Fruit fly (Drosophila melanogaster) whole organism, embryonic: ENCODE results near the gene CG14153.

Experiments
- BEAF-32 ChIP-seq: fragments of 200-800 bp; sonication (Bioruptor generic); optimal IDR thresholded peaks from 3 replicates; lab custom pipeline; 2017; ENCODE audit warnings: missing biosample characterization, missing genetic modification characterization, mild to moderate bottlenecking, moderate library complexity, missing genetic modification reagents
- CG10321 ChIP-seq: fragments of 200-800 bp; sonication (Bioruptor generic); IDR thresholded peaks from 2 replicates; pipeline ENCODE4 v1.3.6; 2022; ENCODE audit warnings: missing biosample characterization, missing genetic modification characterization
- CG10431 ChIP-seq: fragments of 200-800 bp; sonication (Bioruptor generic); optimal IDR thresholded peaks from 3 replicates; lab custom pipeline; 2018; ENCODE audit warnings: missing biosample characterization, mild to moderate bottlenecking, missing genetic modification characterization
- CG12744 ChIP-seq: fragments of 200-800 bp; sonication (Bioruptor generic); optimal IDR thresholded peaks from 2 replicates; lab custom pipeline; 2016; ENCODE audit warnings: missing biosample characterization, missing genetic modification characterization
- CG13424 ChIP-seq: fragments of 200-800 bp; sonication (Bioruptor generic); optimal IDR thresholded peaks from 2 replicates; lab custom pipeline; 2019; ENCODE audit warnings: missing biosample characterization, mild to moderate bottlenecking, missing genetic modification characterization, moderate library complexity
- CG13894 ChIP-seq: fragments of 200-800 bp; sonication (Bioruptor generic); optimal IDR thresholded peaks from 3 replicates; lab custom pipeline; 2018; ENCODE audit warnings: missing biosample characterization, mild to moderate bottlenecking, missing genetic modification characterization, moderate library complexity
- CG14014 ChIP-seq: fragments of 200-800 bp; sonication (Bioruptor generic); IDR thresholded peaks from 2 replicates; pipeline ENCODE4 v1.3.6; 2022; ENCODE audit warnings: missing biosample characterization, missing genetic modification characterization
- CG17186 ChIP-seq: fragments of 200-800 bp; sonication (Bioruptor generic); optimal IDR thresholded peaks from 3 replicates; lab custom pipeline; 2017; ENCODE audit warnings: missing biosample characterization, missing genetic modification reagents, missing genetic modification characterization
- CG1792 ChIP-seq: fragments of 200-800 bp; sonication (Bioruptor generic); optimal IDR thresholded peaks from 2 replicates; lab custom pipeline; 2016; ENCODE audit warnings: missing biosample characterization, missing genetic modification characterization
- CG18262 ChIP-seq: fragments of 200-800 bp; optimal IDR thresholded peaks from 3 replicates; lab custom pipeline; 2019; ENCODE audit warnings: missing biosample characterization, mild to moderate bottlenecking, missing genetic modification characterization, moderate library complexity
- CG2199 ChIP-seq: fragments of 200-800 bp; sonication (Bioruptor generic); IDR thresholded peaks from 3 replicates; pipeline ENCODE4 v1.3.6; 2022; ENCODE audit warnings: missing biosample characterization, missing genetic modification characterization
- CG30431 ChIP-seq: fragments of 200-800 bp; sonication (Bioruptor generic); optimal IDR thresholded peaks from 2 replicates; lab custom pipeline; 2017; ENCODE audit warnings: missing biosample characterization, missing genetic modification characterization
- CG34376 ChIP-seq: fragments of 200-800 bp; sonication (Bioruptor generic); optimal IDR thresholded peaks from 2 replicates; lab custom pipeline; 2018; ENCODE audit warnings: missing biosample characterization, mild to moderate bottlenecking, missing genetic modification characterization
- CG4360 ChIP-seq: fragments of 200-800 bp; sonication (Bioruptor generic); IDR thresholded peaks from 2 replicates; pipeline ENCODE4 v1.3.6; 2022; ENCODE audit warnings: missing biosample characterization, missing genetic modification characterization
- CG43689 ChIP-seq: fragments of 200-800 bp; sonication (Bioruptor generic); IDR thresholded peaks from 2 replicates; pipeline ENCODE4 v1.3.6; 2022; ENCODE audit warnings: missing biosample characterization, missing genetic modification characterization
- CG5953 ChIP-seq: fragments of 200-800 bp; sonication (Bioruptor generic); IDR thresholded peaks from 2 replicates; pipeline ENCODE4 v1.3.6; 2022; ENCODE audit warnings: missing biosample characterization, missing genetic modification characterization
- CG6272 ChIP-seq: fragments of 200-800 bp; sonication (Bioruptor generic); IDR thresholded peaks from 2 replicates; pipeline ENCODE4 v1.3.6; 2022; ENCODE audit warnings: missing biosample characterization, missing genetic modification characterization
- CG7271 ChIP-seq: fragments of 200-800 bp; sonication (Bioruptor generic); optimal IDR thresholded peaks from 2 replicates; lab custom pipeline; 2018; ENCODE audit warnings: missing biosample characterization, mild to moderate bottlenecking, missing genetic modification characterization, moderate library complexity
- CG7839 ChIP-seq: fragments of 200-800 bp; sonication (Bioruptor generic); optimal IDR thresholded peaks from 3 replicates; lab custom pipeline; 2018; ENCODE audit warnings: missing biosample characterization, mild to moderate bottlenecking, missing genetic modification characterization, moderate library complexity
- CG8281 ChIP-seq: fragments of 200-800 bp; sonication (Bioruptor generic); optimal IDR thresholded peaks from 2 replicates; lab custom pipeline; 2018; ENCODE audit warnings: missing biosample characterization, mild to moderate bottlenecking, missing genetic modification characterization, moderate library complexity
- CG8388 ChIP-seq: fragments of 200-800 bp; sonication (Bioruptor generic); optimal IDR thresholded peaks from 2 replicates; lab custom pipeline; 2019; ENCODE audit warnings: missing biosample characterization, mild to moderate bottlenecking, missing genetic modification characterization, moderate library complexity
- CG9876 ChIP-seq: fragments of 200-800 bp; sonication (Bioruptor generic); optimal IDR thresholded peaks from 2 replicates; lab custom pipeline; 2016; ENCODE audit warnings: missing biosample characterization, missing genetic modification characterization
- CHES-1-like ChIP-seq: fragments of 200-800 bp; sonication (Bioruptor generic); optimal IDR thresholded peaks from 2 replicates; lab custom pipeline; 2016; ENCODE audit warnings: missing biosample characterization, missing genetic modification characterization
- Camta ChIP-seq: fragments of 200-800 bp; sonication (Bioruptor generic); optimal IDR thresholded peaks from 2 replicates; lab custom pipeline; 2016; ENCODE audit warnings: missing biosample characterization, missing genetic modification characterization
- D19A ChIP-seq: fragments of 200-800 bp; optimal IDR thresholded peaks from 3 replicates; lab custom pipeline; 2019; ENCODE audit warnings: missing biosample characterization, mild to moderate bottlenecking, missing genetic modification characterization, moderate library complexity
- Drgx ChIP-seq: fragments of 200-800 bp; sonication (Bioruptor generic); IDR thresholded peaks from 2 replicates; pipeline ENCODE4 v1.3.6; 2022; ENCODE audit warnings: missing biosample characterization, missing genetic modification characterization
- ERR ChIP-seq: fragments of 200-800 bp; sonication (Bioruptor generic); optimal IDR thresholded peaks from 2 replicates; lab custom pipeline; 2016; ENCODE audit warnings: missing biosample characterization, missing genetic modification characterization
- Ets97D ChIP-seq: fragments of 200-800 bp; sonication (Bioruptor generic); optimal IDR thresholded peaks from 3 replicates; lab custom pipeline; 2016; ENCODE audit warnings: missing biosample characterization, missing genetic modification characterization
- HLH54F ChIP-seq: fragments of 200-800 bp; sonication (Bioruptor generic); optimal IDR thresholded peaks from 3 replicates; lab custom pipeline; 2016; ENCODE audit warnings: missing biosample characterization, missing genetic modification characterization
- HLHmδ ChIP-seq: fragments of 200-800 bp; sonication (Bioruptor generic); optimal IDR thresholded peaks from 2 replicates; lab custom pipeline; 2018; ENCODE audit warnings: missing biosample characterization, mild to moderate bottlenecking, missing genetic modification characterization, moderate library complexity
- Lhr ChIP-seq: fragments of 200-800 bp; sonication (Bioruptor generic); optimal IDR thresholded peaks from 3 replicates; lab custom pipeline; 2017; ENCODE audit warnings: mild to moderate bottlenecking, missing biosample characterization, missing genetic modification reagents, missing genetic modification characterization
- Med ChIP-seq: fragments of 200-800 bp; sonication (Bioruptor generic); peaks from one replicate; lab custom pipeline; 2016; ENCODE audit warnings: missing biosample characterization, missing genetic modification characterization, mild to moderate bottlenecking, inconsistent platforms, moderate library complexity
- Oaz ChIP-seq: fragments of 200-800 bp; sonication (Bioruptor generic); IDR thresholded peaks from 2 replicates; pipeline ENCODE4 v1.3.6; 2022; ENCODE audit warnings: missing biosample characterization, missing genetic modification characterization
- Rfx ChIP-seq: fragments of 200-800 bp; sonication (Bioruptor generic); IDR thresholded peaks from 2 replicates; pipeline ENCODE4 v1.3.6; 2022; ENCODE audit warnings: missing biosample characterization, missing genetic modification characterization
- Vsx1 ChIP-seq: fragments of 200-800 bp; sonication (Bioruptor generic); optimal IDR thresholded peaks from 2 replicates; lab custom pipeline; 2017; ENCODE audit warnings: missing biosample characterization, mild to moderate bottlenecking, missing genetic modification characterization, missing genetic modification reagents
- br ChIP-seq: fragments of >200 bp; optimal IDR thresholded peaks from 2 replicates; lab custom pipeline; 2017
- cad ChIP-seq: fragments of >200 bp; optimal IDR thresholded peaks from 2 replicates; lab custom pipeline; 2017; ENCODE audit warnings: missing biosample characterization, missing genetic modification characterization
- danr ChIP-seq: fragments of 200-800 bp; sonication (Bioruptor generic); IDR thresholded peaks from 2 replicates; pipeline ENCODE4 v1.3.6; 2022; ENCODE audit warnings: missing biosample characterization, missing genetic modification characterization
- dmrt11E ChIP-seq: fragments of 200-800 bp; sonication (Bioruptor generic); optimal IDR thresholded peaks from 3 replicates; lab custom pipeline; 2018; ENCODE audit warnings: missing biosample characterization, mild to moderate bottlenecking, missing genetic modification characterization, moderate library complexity
- dpn ChIP-seq, 2 experiments: fragments of 200-800 bp; sonication (Bioruptor generic); optimal IDR thresholded peaks; 3 replicates each; lab custom pipeline; 2016; ENCODE audit warnings: missing biosample characterization in 2 of 2, missing genetic modification characterization in 2 of 2
- emc ChIP-seq: fragments of 200-800 bp; sonication (Bioruptor generic); optimal IDR thresholded peaks from 2 replicates; lab custom pipeline; 2016; ENCODE audit warnings: missing biosample characterization, missing genetic modification characterization
- esg ChIP-seq: fragments of 200-800 bp; sonication (Bioruptor generic); conservative IDR thresholded peaks from 2 replicates; pipeline ENCODE4 v1.3.6; 2022; ENCODE audit warnings: missing biosample characterization, missing genetic modification characterization
- grau ChIP-seq: fragments of 200-800 bp; optimal IDR thresholded peaks from 3 replicates; lab custom pipeline; 2019; ENCODE audit warnings: missing biosample characterization, mild to moderate bottlenecking, missing genetic modification characterization, moderate library complexity
- grn ChIP-seq: fragments of 200-800 bp; sonication (Bioruptor generic); optimal IDR thresholded peaks from 3 replicates; lab custom pipeline; 2017; ENCODE audit warnings: missing biosample characterization, missing genetic modification characterization
- hth ChIP-seq: fragments of >200 bp; optimal IDR thresholded peaks from 2 replicates; lab custom pipeline; 2017; ENCODE audit warnings: inconsistent platforms
- pho ChIP-seq: fragments of 200-800 bp; sonication (Bioruptor generic); optimal IDR thresholded peaks from 2 replicates; lab custom pipeline; 2016; ENCODE audit warnings: missing biosample characterization, missing genetic modification characterization
- prd ChIP-seq, 3 experiments: fragments of >200 bp in 2 of 3; fragments of 200-800 bp in 1 of 3; sonication (Bioruptor generic) in 1 of 3; optimal IDR thresholded peaks in 2 of 3; IDR thresholded peaks in 1 of 3; 2 replicates in 2 of 3; 3 replicates in 1 of 3; pipeline versions ENCODE4 v1.3.6 to Lab custom; 2017 to 2022; ENCODE audit warnings: missing biosample characterization in 1 of 3, missing genetic modification characterization in 1 of 3
- run ChIP-seq: fragments of 200-800 bp; sonication (Bioruptor generic); optimal IDR thresholded peaks from 3 replicates; lab custom pipeline; 2018; ENCODE audit warnings: missing biosample characterization, mild to moderate bottlenecking, missing genetic modification characterization
- tio ChIP-seq: fragments of 200-800 bp; sonication (Bioruptor generic); optimal IDR thresholded peaks from 2 replicates; lab custom pipeline; 2017; ENCODE audit warnings: missing biosample characterization, missing genetic modification characterization, inconsistent platforms
- vvl ChIP-seq: fragments of 200-800 bp; sonication (Bioruptor generic); IDR thresholded peaks from 2 replicates; pipeline ENCODE4 v1.3.6; 2022; ENCODE audit warnings: missing biosample characterization, missing genetic modification characterization
- wor ChIP-seq: fragments of 200-800 bp; sonication (Bioruptor generic); IDR thresholded peaks from 2 replicates; pipeline ENCODE4 v1.3.6; 2022; ENCODE audit warnings: missing biosample characterization, missing genetic modification characterization

CG14153 gene

DNA sequence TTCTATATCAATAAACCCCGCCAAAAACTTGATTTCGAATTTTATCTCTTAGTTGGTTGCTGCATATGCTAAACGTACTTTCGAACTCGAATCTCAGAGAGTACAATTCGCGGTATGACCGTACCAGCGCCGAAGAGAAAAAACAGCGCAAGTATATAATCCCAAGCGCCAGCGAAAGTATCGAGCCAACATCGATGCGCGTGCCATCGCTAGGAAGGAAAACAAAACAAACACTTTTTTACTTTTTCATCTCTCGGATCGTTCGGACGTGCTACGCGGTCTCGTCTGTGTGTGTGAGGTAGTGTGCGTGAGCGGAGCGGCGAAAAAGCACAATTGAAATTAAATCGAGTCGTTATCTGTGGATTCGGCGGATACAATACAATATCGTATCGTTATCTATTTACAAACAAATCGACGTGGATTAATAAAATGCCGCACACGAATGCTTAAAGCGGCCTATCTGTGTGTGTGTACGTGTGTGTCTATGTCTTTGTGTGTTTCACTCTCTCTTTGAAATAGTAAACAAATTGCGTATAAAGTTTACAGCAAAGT is 21.3 kb downstream of the CG14153 start, which contains the start of gene simj (continued):
- TF ChIP-seq vvl (GFP tag; lab: Robert Waterston, UW), result peak; percentile 77
- TF ChIP-seq CG13424 (tag; lab: Kevin White, UChicago), result peak; percentile 47
- no peak for TF ChIP-seq hth (lab: Kevin White, UChicago)
- TF ChIP-seq CG13894 (tag; lab: Kevin White, UChicago), result peak; percentile 89
- peak; percentile 68 for TF ChIP-seq grn (GFP tag; lab: Kevin White, UChicago)
- TF ChIP-seq D19A, result peak; percentile 48
- TF ChIP-seq CG6272, result peak; percentile 46
- TF ChIP-seq CG10321 (GFP tag; lab: Robert Waterston, UW), result no peak
- no peak for TF ChIP-seq CG30431
- TF ChIP-seq run (tag; lab: Kevin White, UChicago), result peak; percentile 45
- no peak for TF ChIP-seq Camta
- no peak for TF ChIP-seq CG10431 (GFP tag; lab: Kevin White, UChicago)
- TF ChIP-seq CG4360 (GFP tag; lab: Robert Waterston, UW), result 0 out of 2 replicates have a peak, but pooled peaks have one; percentile 23
- no peak for TF ChIP-seq danr
- peak; percentile 34; the same call in 1 of the 2 replicates for TF ChIP-seq Drgx
- TF ChIP-seq Vsx1, result no peak
- TF ChIP-seq wor (GFP tag; lab: Robert Waterston, UW), result no peak
- 0 out of 3 replicates have a peak, but pooled peaks have one; percentile 10 for TF ChIP-seq CG2199 (GFP tag; lab: Robert Waterston, UW)
- TF ChIP-seq CG34376 (GFP tag; lab: Kevin White, UChicago), result peak; percentile 88
- TF ChIP-seq CG18262 (tag; lab: Kevin White, UChicago), result peak; percentile 34
- TF ChIP-seq Rfx (GFP tag; lab: Robert Waterston, UW), result peak; percentile 80
- no peak for TF ChIP-seq dmrt11E (tag; lab: Kevin White, UChicago)
- TF ChIP-seq esg (GFP tag; lab: Robert Waterston, UW), result no peak
- TF ChIP-seq CG12744 (GFP tag; lab: Kevin White, UChicago), result peak; percentile 12
- TF ChIP-seq CG7271, result peak; percentile 72
- TF ChIP-seq CG17186, result peak; percentile 96
- peak; percentile 38 to 49 for TF ChIP-seq dpn (GFP tag; optimal IDR thresholded peaks at IDR 0.05; lab: Kevin White, UChicago)
- TF ChIP-seq CG8281 (tag; lab: Kevin White, UChicago), result no peak
- no peak for TF ChIP-seq CG1792 (GFP tag; lab: Kevin White, UChicago)
- TF ChIP-seq Ets97D (GFP tag; lab: Kevin White, UChicago), result peak; percentile 86
- TF ChIP-seq BEAF-32, result peak; percentile 92
- TF ChIP-seq CG43689 (GFP tag; lab: Robert Waterston, UW), result no peak
- no peak for TF ChIP-seq emc
- TF ChIP-seq ERR, result peak; percentile 67
- no peak for TF ChIP-seq cad (GFP tag; lab: Kevin White, UChicago)
- peak; percentile 63; the same call in 1 of the 2 replicates for TF ChIP-seq CG14014
- TF ChIP-seq CG8388, result no peak
- TF ChIP-seq Lhr (GFP tag; lab: Kevin White, UChicago), result peak; percentile 74
- TF ChIP-seq br (lab: Kevin White, UChicago), result no peak
- peak; percentile 46 for TF ChIP-seq CG9876 (GFP tag; lab: Kevin White, UChicago)
- TF ChIP-seq tio (GFP tag; lab: Kevin White, UChicago), result no peak
- TF ChIP-seq CG7839 (tag; lab: Kevin White, UChicago), result peak; percentile 11
- TF ChIP-seq CG5953 (GFP tag; lab: Robert Waterston, UW), result no peak
- TF ChIP-seq prd (optimal IDR thresholded peaks at IDR 0.05; lab: Kevin White, UChicago), result no peak
- 0 out of 3 replicates have a peak, but pooled peaks have one; percentile 8 for TF ChIP-seq prd (GFP tag; IDR thresholded peaks at IDR 0.05; lab: Robert Waterston, UW)
- TF ChIP-seq Med (GFP tag; lab: Kevin White, UChicago), result peak; percentile 95
- TF ChIP-seq HLH54F, result peak; percentile 26
- TF ChIP-seq grau (tag; lab: Kevin White, UChicago), result peak; percentile 52
- TF ChIP-seq CHES-1-like (GFP tag; lab: Kevin White, UChicago), result peak; percentile 83
- TF ChIP-seq HLHmδ, result peak; percentile 75
- no peak for TF ChIP-seq Oaz (GFP tag; lab: Robert Waterston, UW)
- TF ChIP-seq pho (GFP tag; lab: Kevin White, UChicago), result peak; percentile 23
